Fruit fly (Drosophila melanogaster) whole organism, embryonic: ENCODE data around the gene CG6878.

ENCODE experiments used
- Atf-2 ChIP-seq: fragments of 200-800 bp; sonication (Bioruptor generic); optimal IDR thresholded peaks from 2 replicates; lab custom pipeline; 2016; ENCODE audit warnings: missing biosample characterization, missing genetic modification characterization
- Awh ChIP-seq: fragments of 200-800 bp; sonication (Bioruptor generic); IDR thresholded peaks from 2 replicates; pipeline ENCODE4, ENCODE4 v1.3.6; 2022; ENCODE audit warnings: missing biosample characterization, missing genetic modification characterization
- Bdp1 ChIP-seq: fragments of 200-800 bp; sonication (Bioruptor generic); optimal IDR thresholded peaks from 3 replicates; lab custom pipeline; 2016; ENCODE audit warnings: missing biosample characterization, missing genetic modification characterization
- Blimp-1 ChIP-seq: fragments of 200-800 bp; sonication (Bioruptor generic); optimal IDR thresholded peaks from 3 replicates; lab custom pipeline; 2018; ENCODE audit warnings: missing biosample characterization, missing genetic modification characterization, mild to moderate bottlenecking, moderate library complexity, missing genetic modification reagents
- C15 ChIP-seq: fragments of 200-800 bp; sonication (Bioruptor generic); IDR thresholded peaks from 3 replicates; pipeline ENCODE4 v1.3.6; 2022; ENCODE audit warnings: missing biosample characterization, missing genetic modification characterization
- CG10959 ChIP-seq: fragments of 200-800 bp; sonication (Bioruptor generic); IDR thresholded peaks from 2 replicates; pipeline ENCODE4 v1.3.6; 2022; ENCODE audit warnings: missing biosample characterization, missing genetic modification characterization
- CG11504 ChIP-seq: fragments of 200-800 bp; sonication (Bioruptor generic); optimal IDR thresholded peaks from 3 replicates; lab custom pipeline; 2019; ENCODE audit warnings: missing biosample characterization, mild to moderate bottlenecking, missing genetic modification characterization, moderate library complexity
- CG11560 ChIP-seq: fragments of 200-800 bp; sonication (Bioruptor generic); IDR thresholded peaks from 3 replicates; pipeline ENCODE4 v1.3.6; 2022; ENCODE audit warnings: missing biosample characterization, missing genetic modification characterization
- CG12219 ChIP-seq: fragments of 200-800 bp; sonication (Bioruptor generic); optimal IDR thresholded peaks from 3 replicates; lab custom pipeline; 2018; ENCODE audit warnings: missing biosample characterization, mild to moderate bottlenecking, missing genetic modification characterization
- CG12299 ChIP-seq: fragments of 200-800 bp; sonication (Bioruptor generic); optimal IDR thresholded peaks from 2 replicates; lab custom pipeline; 2018; ENCODE audit warnings: missing biosample characterization, mild to moderate bottlenecking, missing genetic modification characterization
- CG13123 ChIP-seq: fragments of 200-800 bp; sonication (Bioruptor generic); optimal IDR thresholded peaks from 2 replicates; lab custom pipeline; 2016; ENCODE audit warnings: missing biosample characterization, missing genetic modification characterization
- CG14441 ChIP-seq: fragments of 200-800 bp; sonication (Bioruptor generic); IDR thresholded peaks from 2 replicates; pipeline ENCODE4 v1.3.6; 2022; ENCODE audit warnings: missing biosample characterization, missing genetic modification characterization
- CG14710 ChIP-seq: fragments of 200-800 bp; sonication (Bioruptor generic); optimal IDR thresholded peaks from 3 replicates; lab custom pipeline; 2019; ENCODE audit warnings: missing biosample characterization, mild to moderate bottlenecking, missing genetic modification characterization, moderate library complexity
- CG16813 ChIP-seq: fragments of 200-800 bp; sonication (Bioruptor generic); IDR thresholded peaks from 3 replicates; pipeline ENCODE4 v1.3.6; 2022; ENCODE audit warnings: missing biosample characterization, missing genetic modification characterization; ENCODE audit not compliant: partially characterized antibody
- CG17912 ChIP-seq: fragments of 200-800 bp; sonication (Bioruptor generic); optimal IDR thresholded peaks from 2 replicates; lab custom pipeline; 2018; ENCODE audit warnings: missing biosample characterization, mild to moderate bottlenecking, missing genetic modification characterization
- CG1832 ChIP-seq: fragments of 200-800 bp; sonication (Bioruptor generic); optimal IDR thresholded peaks from 2 replicates; lab custom pipeline; 2017; ENCODE audit warnings: missing biosample characterization, mild to moderate bottlenecking, missing genetic modification characterization, inconsistent platforms
- CG2712 ChIP-seq: fragments of 200-800 bp; optimal IDR thresholded peaks from 3 replicates; lab custom pipeline; 2019; ENCODE audit warnings: missing biosample characterization, mild to moderate bottlenecking, missing genetic modification characterization, moderate library complexity
- CG31441 ChIP-seq: fragments of 200-800 bp; sonication (Bioruptor generic); IDR thresholded peaks from 2 replicates; pipeline ENCODE4 v1.3.6; 2022; ENCODE audit warnings: missing biosample characterization, missing genetic modification characterization
- CG3281 ChIP-seq: fragments of 200-800 bp; sonication (Bioruptor generic); optimal IDR thresholded peaks from 3 replicates; lab custom pipeline; 2017; ENCODE audit warnings: missing biosample characterization, mild to moderate bottlenecking, missing genetic modification characterization
- CG3726 ChIP-seq: fragments of 200-800 bp; sonication (Bioruptor generic); IDR thresholded peaks from 3 replicates; pipeline ENCODE4, ENCODE4 v1.3.6; 2022; ENCODE audit warnings: missing biosample characterization, missing genetic modification characterization
- CG4424 ChIP-seq: fragments of 200-800 bp; sonication (Bioruptor generic); optimal IDR thresholded peaks from 3 replicates; lab custom pipeline; 2016; ENCODE audit warnings: missing biosample characterization, missing genetic modification characterization
- CG6765 ChIP-seq: fragments of 200-800 bp; sonication (Bioruptor generic); optimal IDR thresholded peaks from 3 replicates; lab custom pipeline; 2017; ENCODE audit warnings: missing biosample characterization, mild to moderate bottlenecking, missing genetic modification characterization
- Hmx ChIP-seq: fragments of 200-800 bp; sonication (Bioruptor generic); optimal IDR thresholded peaks from 2 replicates; lab custom pipeline; 2016; ENCODE audit warnings: missing biosample characterization, missing genetic modification characterization
- Hr78 ChIP-seq, 2 experiments: fragments of 200-800 bp in 1 of 2; fragments of >200 bp in 1 of 2; sonication (Bioruptor generic) in 1 of 2; optimal IDR thresholded peaks; 2 replicates each; lab custom pipeline; 2017 to 2019; ENCODE audit warnings: missing biosample characterization in 2 of 2, missing genetic modification characterization in 2 of 2, mild to moderate bottlenecking in 1 of 2, moderate library complexity in 1 of 2
- Kr ChIP-seq: fragments of 200-800 bp; sonication (Bioruptor generic); optimal IDR thresholded peaks from 2 replicates; lab custom pipeline; 2017; ENCODE audit warnings: missing biosample characterization, mild to moderate bottlenecking, missing genetic modification characterization
- MTF-1 ChIP-seq: fragments of 200-800 bp; sonication (Bioruptor generic); optimal IDR thresholded peaks from 2 replicates; lab custom pipeline; 2018; ENCODE audit warnings: missing biosample characterization, mild to moderate bottlenecking, missing genetic modification characterization, borderline replicate concordance
- Med ChIP-seq: fragments of 200-800 bp; sonication (Bioruptor generic); peaks from one replicate; lab custom pipeline; 2016; ENCODE audit warnings: missing biosample characterization, missing genetic modification characterization, mild to moderate bottlenecking, inconsistent platforms, moderate library complexity
- NK7.1 ChIP-seq: fragments of 200-800 bp; sonication (Bioruptor generic); optimal IDR thresholded peaks from 3 replicates; lab custom pipeline; 2016; ENCODE audit warnings: missing biosample characterization, missing genetic modification characterization
- Poxn ChIP-seq: fragments of 200-800 bp; sonication (Bioruptor generic); IDR thresholded peaks from 2 replicates; pipeline ENCODE4 v1.3.6; 2022; ENCODE audit warnings: missing biosample characterization, missing genetic modification characterization
- Side ChIP-seq: fragments of 200-800 bp; sonication (Bioruptor generic); optimal IDR thresholded peaks from 2 replicates; lab custom pipeline; 2016; ENCODE audit warnings: missing biosample characterization, missing genetic modification characterization
- Tbp ChIP-seq: fragments of >200 bp; optimal IDR thresholded peaks from 2 replicates; lab custom pipeline; 2018; ENCODE audit warnings: missing biosample characterization, missing genetic modification characterization
- Trl ChIP-seq, 3 experiments: fragments of >200 bp in 2 of 3; fragments of 200-800 bp in 1 of 3; sonication (Bioruptor generic) in 1 of 3; optimal IDR thresholded peaks; 2 replicates in 1 of 3; 3 replicates in 2 of 3; lab custom pipeline; 2016 to 2017; ENCODE audit warnings: missing biosample characterization in 1 of 3, missing genetic modification characterization in 1 of 3
- al ChIP-seq: fragments of 200-800 bp; sonication (Bioruptor generic); IDR thresholded peaks from 2 replicates; pipeline ENCODE4 v1.3.6; 2022; ENCODE audit warnings: missing biosample characterization, missing genetic modification characterization
- aop ChIP-seq: fragments of 200-800 bp; sonication (Bioruptor generic); IDR thresholded peaks from 2 replicates; pipeline ENCODE4 v1.3.6; 2022; ENCODE audit warnings: missing biosample characterization, missing genetic modification characterization
- bcd ChIP-seq: fragments of 200-800 bp; sonication (Bioruptor generic); optimal IDR thresholded peaks from 2 replicates; lab custom pipeline; 2017; ENCODE audit warnings: missing biosample characterization, mild to moderate bottlenecking, missing genetic modification characterization
- crc ChIP-seq: fragments of 200-800 bp; sonication (Bioruptor generic); optimal IDR thresholded peaks from 2 replicates; lab custom pipeline; 2016; ENCODE audit warnings: missing biosample characterization, missing genetic modification characterization
- croc ChIP-seq: fragments of 200-800 bp; sonication (Bioruptor generic); conservative IDR thresholded peaks from 3 replicates; pipeline ENCODE4 v1.3.6; 2022; ENCODE audit warnings: missing biosample characterization, missing genetic modification characterization
- dysf ChIP-seq: fragments of 200-800 bp; sonication (Bioruptor generic); IDR thresholded peaks from 3 replicates; pipeline ENCODE4 v1.3.6; 2022; ENCODE audit warnings: missing biosample characterization, missing genetic modification characterization
- exex ChIP-seq: fragments of 200-800 bp; sonication (Bioruptor generic); optimal IDR thresholded peaks from 4 replicates; lab custom pipeline; 2018; ENCODE audit warnings: missing biosample characterization, mild to moderate bottlenecking, missing genetic modification characterization, moderate library complexity
- eyg ChIP-seq: fragments of 200-800 bp; sonication (Bioruptor generic); optimal IDR thresholded peaks from 3 replicates; lab custom pipeline; 2016; ENCODE audit warnings: missing biosample characterization, missing genetic modification characterization
- gcm ChIP-seq: fragments of 200-800 bp; sonication (Bioruptor generic); optimal IDR thresholded peaks from 2 replicates; lab custom pipeline; 2019; ENCODE audit warnings: missing biosample characterization, mild to moderate bottlenecking, missing genetic modification characterization, moderate library complexity
- grau ChIP-seq: fragments of 200-800 bp; optimal IDR thresholded peaks from 3 replicates; lab custom pipeline; 2019; ENCODE audit warnings: missing biosample characterization, mild to moderate bottlenecking, missing genetic modification characterization, moderate library complexity
- lola ChIP-seq, 3 experiments: fragments of >200 bp in 2 of 3; fragments of 200-800 bp in 1 of 3; sonication (Bioruptor generic) in 1 of 3; optimal IDR thresholded peaks; 2 replicates each; lab custom pipeline; 2017 to 2019; ENCODE audit warnings: missing biosample characterization in 3 of 3, missing genetic modification characterization in 3 of 3, mild to moderate bottlenecking in 1 of 3, moderate library complexity in 1 of 3
- pan ChIP-seq, 4 experiments: fragments of >200 bp in 3 of 4; fragments of 200-800 bp in 1 of 4; sonication (Bioruptor generic) in 1 of 4; optimal IDR thresholded peaks in 3 of 4; IDR thresholded peaks in 1 of 4; 2 replicates each; pipeline versions ENCODE4 v1.3.6 to Lab custom; 2017 to 2022; ENCODE audit warnings: missing biosample characterization in 2 of 4, missing genetic modification characterization in 2 of 4, mixed read lengths in 1 of 4
- ranshi ChIP-seq: fragments of 200-800 bp; sonication (Bioruptor generic); IDR thresholded peaks from 2 replicates; pipeline ENCODE4 v1.3.6; 2022; ENCODE audit warnings: missing biosample characterization, missing genetic modification characterization
- row ChIP-seq: fragments of 200-800 bp; sonication (Bioruptor generic); IDR thresholded peaks from 3 replicates; pipeline ENCODE4 v1.3.6; 2022; ENCODE audit warnings: missing biosample characterization, missing genetic modification characterization
- salm ChIP-seq: fragments of 200-800 bp; sonication (Bioruptor generic); optimal IDR thresholded peaks from 2 replicates; lab custom pipeline; 2018; ENCODE audit warnings: missing biosample characterization, mild to moderate bottlenecking, missing genetic modification characterization
- sc ChIP-seq, 3 experiments: fragments of >200 bp in 2 of 3; fragments of 200-800 bp in 1 of 3; sonication (Bioruptor generic) in 1 of 3; optimal IDR thresholded peaks; 2 replicates in 2 of 3; 3 replicates in 1 of 3; lab custom pipeline; 2017; ENCODE audit warnings: mild to moderate bottlenecking in 1 of 3, missing biosample characterization in 1 of 3, missing genetic modification characterization in 1 of 3, missing genetic modification reagents in 1 of 3
- scrt ChIP-seq: fragments of 200-800 bp; sonication (Bioruptor generic); optimal IDR thresholded peaks from 2 replicates; lab custom pipeline; 2018; ENCODE audit warnings: missing biosample characterization, mild to moderate bottlenecking, missing genetic modification characterization, moderate library complexity
- ttk ChIP-seq: fragments of 200-800 bp; sonication (Bioruptor generic); IDR thresholded peaks from 2 replicates; pipeline ENCODE4 v2.1.2; 2022; ENCODE audit warnings: missing biosample characterization, missing genetic modification characterization

The CG6878 gene

dm6 chr3L:15174823-15175222 lies 13.2 kb downstream of the CG6878 start (continued):
- TF ChIP-seq CG11504 (peak; percentile 61), MTF-1 (GFP tag; lab: Kevin White, UChicago) (no peak), Awh (GFP tag; lab: Robert Waterston, UW) (no peak), Side (GFP tag; lab: Kevin White, UChicago) (no peak), CG14710 (peak; percentile 26), CG3281 (GFP tag; lab: Kevin White, UChicago) (no peak), al (no peak), CG1832 (GFP tag; lab: Kevin White, UChicago) (no peak), CG17912 (GFP tag; lab: Kevin White, UChicago) (no peak), aop (no peak), crc (GFP tag; lab: Kevin White, UChicago) (no peak), Poxn (no peak), C15 (no peak), CG11560 (tag; lab: Robert Waterston, UW) (no peak), croc (GFP tag; lab: Robert Waterston, UW) (0 out of 3 replicates have a peak, but pooled peaks have one; percentile 13), gcm (no peak), Med (GFP tag; lab: Kevin White, UChicago) (no peak), Trl (optimal IDR thresholded peaks at IDR 0.05; lab: Kevin White, UChicago) (no peak), Trl (GFP tag; optimal IDR thresholded peaks at IDR 0.05; lab: Kevin White, UChicago) (no peak), CG2712 (tag; lab: Kevin White, UChicago) (peak; percentile 78), CG3726 (GFP tag; lab: Robert Waterston, UW) (no peak), Bdp1 (no peak), CG14441 (GFP tag; lab: Robert Waterston, UW) (no peak), Atf-2 (GFP tag; lab: Kevin White, UChicago) (no peak), Tbp (GFP tag; lab: Kevin White, UChicago) (no peak), scrt (GFP tag; lab: Kevin White, UChicago) (no peak), ttk (GFP tag; lab: Robert Waterston, UW) (no peak), pan (optimal IDR thresholded peaks at IDR 0.05; lab: Kevin White, UChicago) (no peak), pan (GFP tag; optimal IDR thresholded peaks at IDR 0.05 in 1 of 2, IDR thresholded peaks at IDR 0.05 in 1 of 2) (no peak), Blimp-1 (GFP tag; lab: Kevin White, UChicago) (peak; percentile 12), salm (tag; lab: Kevin White, UChicago) (no peak), CG10959 (no peak), bcd (no peak), Hmx (GFP tag; lab: Kevin White, UChicago) (no peak), CG12299 (tag; lab: Kevin White, UChicago) (no peak), CG16813 (no peak), exex (tag; lab: Kevin White, UChicago) (no peak), CG12219 (GFP tag; lab: Kevin White, UChicago) (no peak), ranshi (GFP tag; lab: Robert Waterston, UW) (no peak), eyg (no peak), Kr (GFP tag; lab: Kevin White, UChicago) (no peak), lola (GFP tag; optimal IDR thresholded peaks at IDR 0.05; lab: Kevin White, UChicago) (peak in 1 of 3 experiments; percentile 84), row (GFP tag; lab: Robert Waterston, UW) (0 out of 3 replicates have a peak, but pooled peaks have one; percentile 10), CG4424 (GFP tag; lab: Kevin White, UChicago) (peak; percentile 13), Hr78 (GFP tag; optimal IDR thresholded peaks at IDR 0.05; lab: Kevin White, UChicago) (peak in 1 of 2 experiments; percentile 20), CG13123 (GFP tag; lab: Kevin White, UChicago) (no peak), dysf (GFP tag; lab: Robert Waterston, UW) (no peak), sc (optimal IDR thresholded peaks at IDR 0.05; lab: Kevin White, UChicago) (no peak), sc (GFP tag; optimal IDR thresholded peaks at IDR 0.05; lab: Kevin White, UChicago) (peak; percentile 15), CG6765 (GFP tag; lab: Kevin White, UChicago) (no peak), NK7.1 (GFP tag; lab: Kevin White, UChicago) (no peak), grau (tag; lab: Kevin White, UChicago) (peak; percentile 56), CG31441 (GFP tag; lab: Robert Waterston, UW) (peak; percentile 70)
